Fruit fly (Drosophila melanogaster): Measurements from ENCODE around the gene CG13038.

- no peak for TF ChIP-seq rgr (GFP tag; optimal IDR thresholded peaks at IDR 0.05)
- no peak for TF ChIP-seq woc (GFP tag; optimal IDR thresholded peaks at IDR 0.05)
- TF ChIP-seq h (GFP tag; optimal IDR thresholded peaks at IDR 0.05): no peak
- no peak for TF ChIP-seq br (GFP tag; optimal IDR thresholded peaks at IDR 0.05)
- no peak for TF ChIP-seq fru (GFP tag; optimal IDR thresholded peaks at IDR 0.05)
- TF ChIP-seq foxo (GFP tag; optimal IDR thresholded peaks at IDR 0.05): no peak
- no peak for TF ChIP-seq pan (optimal IDR thresholded peaks at IDR 0.05)
- no peak for TF ChIP-seq Hr83 (GFP tag; optimal IDR thresholded peaks at IDR 0.05; ENCODE audit: poor library complexity, severe bottlenecking)
- TF ChIP-seq Hr78 (GFP tag; optimal IDR thresholded peaks at IDR 0.05): no peak
- TF ChIP-seq tai (GFP tag; optimal IDR thresholded peaks at IDR 0.05): no peak
- no peak for TF ChIP-seq usp (GFP tag; optimal IDR thresholded peaks at IDR 0.05)
- no peak for TF ChIP-seq lola (GFP tag; optimal IDR thresholded peaks at IDR 0.05)
Measured at dm6 chr3L:16357187-16357728, 29.6 kb upstream of the CG13038 start.
